Fruit fly (Drosophila melanogaster): ENCODE data around the gene anchor.

DNA sequence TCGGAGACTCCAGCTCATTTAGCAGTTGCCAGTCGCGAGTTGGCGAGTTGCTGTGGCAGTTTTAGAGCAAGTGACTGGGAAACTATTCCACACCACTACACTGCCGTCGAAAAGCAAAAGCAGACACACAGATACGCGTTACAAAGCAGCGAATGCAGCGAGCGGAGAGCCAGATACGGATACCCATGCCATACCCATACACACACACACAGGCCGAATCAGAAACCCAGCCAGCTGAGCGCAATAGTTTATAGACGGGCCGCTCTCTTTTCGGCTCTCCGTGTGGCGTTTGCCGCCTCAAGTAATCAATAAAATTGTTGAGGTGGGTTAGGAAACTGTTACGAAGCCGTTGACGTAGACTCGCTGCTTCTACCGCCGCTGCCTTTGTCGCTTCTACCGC lies 47.8 kb upstream of the anchor start:
- TF ChIP-seq Crg-1 (GFP tag; optimal IDR thresholded peaks at IDR 0.05) (no peak), Mnt (GFP tag; optimal IDR thresholded peaks at IDR 0.05) (peak; percentile 35), kay (GFP tag; ENCODE audit: borderline replicate concordance) (peak; percentile 23), pad (GFP tag; optimal IDR thresholded peaks at IDR 0.05) (peak; percentile 52), toe (GFP tag; optimal IDR thresholded peaks at IDR 0.05) (no peak), Clk (GFP tag; optimal IDR thresholded peaks at IDR 0.05) (no peak), CG7101 (tag; optimal IDR thresholded peaks at IDR 0.05) (peak; percentile 3), CG7045 (GFP tag; optimal IDR thresholded peaks at IDR 0.05) (no peak), CG14711 (tag; optimal IDR thresholded peaks at IDR 0.05) (no peak), cnc (optimal IDR thresholded peaks at IDR 0.05) (no peak), cic (GFP tag; optimal IDR thresholded peaks at IDR 0.05) (peak; percentile 81), tj (GFP tag; optimal IDR thresholded peaks at IDR 0.05) (peak; percentile 62)
